Worm (Caenorhabditis elegans) whole organism, midembryonic: ENCODE results near the gene nsy-1.

Experiments
- T22C8.4 ChIP-seq: fragments of 200-800 bp; sonication (Bioruptor generic); IDR thresholded peaks from 2 replicates; pipeline ENCODE4 v1.3.6; 2022; ENCODE audit warnings: missing genetic modification characterization, missing compliant biosample characterization
- cog-1 ChIP-seq: sonication (generic microtip); optimal IDR thresholded peaks from 2 replicates; lab custom pipeline; 2016; ENCODE audit warnings: missing genetic modification characterization, missing compliant biosample characterization
- flt-1 ChIP-seq: fragments of 200-800 bp; sonication (Bioruptor generic); IDR thresholded peaks from 2 replicates; pipeline ENCODE4 v1.3.6; 2022; ENCODE audit warnings: missing genetic modification characterization, missing compliant biosample characterization
- klf-2 ChIP-seq: fragments of 200-800 bp; sonication (Bioruptor generic); conservative IDR thresholded peaks from 2 replicates; pipeline ENCODE4 v1.3.6; 2022; ENCODE audit warnings: missing genetic modification reagents, missing genetic modification characterization, missing compliant biosample characterization
- med-1 ChIP-seq: sonication (generic microtip); optimal IDR thresholded peaks from 2 replicates; lab custom pipeline; 2017; ENCODE audit warnings: missing genetic modification characterization, mild to moderate bottlenecking, missing compliant biosample characterization, antibody characterized with exemption, missing genetic modification reagents; ENCODE audit not compliant: insufficient read depth
- ref-1 ChIP-seq: fragments of 200-800 bp; sonication (Bioruptor generic); conservative IDR thresholded peaks from 2 replicates; pipeline ENCODE4 v1.3.6; 2022; ENCODE audit warnings: missing genetic modification reagents, missing genetic modification characterization, missing compliant biosample characterization
- tab-1 ChIP-seq: fragments of 200-800 bp; sonication (Bioruptor generic); IDR thresholded peaks from 2 replicates; pipeline ENCODE4 v1.3.6; 2022; ENCODE audit warnings: missing genetic modification characterization, missing compliant biosample characterization
- ztf-23 ChIP-seq: fragments of 200-800 bp; sonication (Bioruptor generic); IDR thresholded peaks from 2 replicates; pipeline ENCODE4 v1.3.6; 2022; ENCODE audit warnings: missing genetic modification reagents, missing genetic modification characterization, missing compliant biosample characterization
- ztf-29 ChIP-seq: fragments of 200-800 bp; sonication (Bioruptor generic); IDR thresholded peaks from 2 replicates; pipeline ENCODE4 v1.3.6; 2022; ENCODE audit warnings: missing genetic modification reagents, missing genetic modification characterization, missing compliant biosample characterization

ce11 chrII:4994939-4995338, 27.6 kb upstream of the nsy-1 start, which contains the start of gene rnh-1.0:
- no peak for TF ChIP-seq flt-1 (GFP tag; lab: Robert Waterston, UW)
- TF ChIP-seq ztf-23 (GFP tag; lab: Robert Waterston, UW): no peak
- no peak for TF ChIP-seq med-1 (GFP tag; lab: Kevin White, UChicago)
- TF ChIP-seq klf-2 (GFP tag; lab: Robert Waterston, UW): no peak
- no peak for TF ChIP-seq tab-1 (GFP tag; lab: Robert Waterston, UW)
- TF ChIP-seq ref-1 (GFP tag; lab: Robert Waterston, UW): no peak
- TF ChIP-seq ztf-29 (GFP tag; lab: Robert Waterston, UW): no peak
- TF ChIP-seq T22C8.4: no peak
- TF ChIP-seq cog-1 (tag; lab: Kevin White, UChicago): no peak
